Fruit fly (Drosophila melanogaster) S2 (cell line): ENCODE measurements around the gene ND-51.

Experiments used
- CG8478 ChIP-seq: fragments of >200 bp; optimal IDR thresholded peaks from 2 replicates; lab custom pipeline; 2018
- CTCF ChIP-seq, 2 experiments: fragments of >200 bp; optimal IDR thresholded peaks; 2 replicates each; lab custom pipeline; 2018

DNA sequence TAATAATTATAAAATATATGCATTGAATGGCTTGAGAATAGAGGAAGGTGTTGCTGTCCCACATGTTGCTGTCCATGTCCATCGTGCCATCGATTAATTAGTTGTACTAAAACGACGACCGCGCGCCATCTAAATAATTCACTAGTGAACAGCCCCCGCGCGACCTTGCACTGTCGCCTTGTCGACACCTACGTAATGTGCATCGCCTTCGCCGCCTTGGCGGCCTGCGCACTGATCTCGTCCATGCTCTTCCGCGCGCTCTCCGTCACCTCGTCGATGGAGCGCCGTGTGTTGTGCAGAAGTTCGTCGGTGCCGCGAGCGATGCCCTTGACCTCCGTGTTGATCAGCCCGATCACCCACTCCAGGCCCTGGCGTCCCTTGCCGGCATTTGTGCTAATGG, 15.7 kb downstream of the ND-51 start:
- TF ChIP-seq CTCF (optimal IDR thresholded peaks at IDR 0.05; lab: Kevin White, UChicago) (no peak), CG8478 (lab: Kevin White, UChicago) (no peak)
